Worm (Caenorhabditis elegans) whole organism, L4 larva: Measurements from ENCODE around the gene Y39G8C.2.

Experiments
- F26F4.8 ChIP-seq: fragments of 200-800 bp; sonication (Bioruptor generic); conservative IDR thresholded peaks from 2 replicates; pipeline ENCODE4 v1.3.6; 2022; ENCODE audit warnings: missing genetic modification characterization, missing compliant biosample characterization
- F44E2.7 ChIP-seq: fragments of 200-800 bp; sonication (Bioruptor generic); IDR thresholded peaks from 2 replicates; pipeline ENCODE4 v2.1.2; 2022; ENCODE audit warnings: missing genetic modification characterization, missing compliant biosample characterization
- T26A8.4 ChIP-seq: fragments of 200-800 bp; sonication (Bioruptor generic); IDR thresholded peaks from 2 replicates; pipeline ENCODE4 v1.3.6; 2022; ENCODE audit warnings: missing genetic modification characterization, missing compliant biosample characterization
- ceh-20 ChIP-seq: fragments of 200-800 bp; sonication (Bioruptor generic); IDR thresholded peaks from 2 replicates; pipeline ENCODE4 v1.3.6; 2022; ENCODE audit warnings: missing genetic modification reagents, missing genetic modification characterization, missing compliant biosample characterization
- ceh-62 ChIP-seq: sonication (generic microtip); optimal IDR thresholded peaks from 2 replicates; lab custom pipeline; 2017; ENCODE audit warnings: missing biosample characterization, missing genetic modification characterization
- ctbp-1 ChIP-seq: fragments of 200-800 bp; sonication (Bioruptor generic); IDR thresholded peaks from 2 replicates; pipeline ENCODE4 v1.3.6; 2022; ENCODE audit warnings: missing genetic modification reagents, missing genetic modification characterization, missing compliant biosample characterization
- daf-8 ChIP-seq: fragments of 200-800 bp; sonication (Bioruptor generic); IDR thresholded peaks from 2 replicates; pipeline ENCODE4 v1.3.6; 2022; ENCODE audit warnings: missing genetic modification characterization, missing compliant biosample characterization
- dmd-9 ChIP-seq: fragments of 200-800 bp; sonication (Bioruptor generic); IDR thresholded peaks from 2 replicates; pipeline ENCODE4 v1.3.6; 2022; ENCODE audit warnings: missing genetic modification reagents, missing genetic modification characterization, missing compliant biosample characterization
- duxl-1 ChIP-seq: sonication (generic microtip); optimal IDR thresholded peaks from 2 replicates; lab custom pipeline; 2016; ENCODE audit warnings: mild to moderate bottlenecking, missing genetic modification characterization, moderate library complexity, missing compliant biosample characterization; ENCODE audit not compliant: poor library complexity
- egl-43 ChIP-seq: fragments of 200-800 bp; sonication (Bioruptor generic); IDR thresholded peaks from 2 replicates; pipeline ENCODE4 v1.3.6; 2022; ENCODE audit warnings: missing genetic modification reagents, missing genetic modification characterization, missing compliant biosample characterization
- hlh-11 ChIP-seq: fragments of 200-800 bp; sonication (Bioruptor generic); optimal IDR thresholded peaks from 2 replicates; lab custom pipeline; 2018; ENCODE audit warnings: mild to moderate bottlenecking, missing genetic modification characterization, missing compliant biosample characterization
- hlh-30 ChIP-seq: sonication (generic microtip); optimal IDR thresholded peaks from 2 replicates; lab custom pipeline; 2017; ENCODE audit warnings: antibody characterized with exemption, mild to moderate bottlenecking, missing genetic modification characterization, missing compliant biosample characterization; ENCODE audit not compliant: insufficient read depth
- jun-1 ChIP-seq: fragments of 150-350 bp; optimal IDR thresholded peaks from 2 replicates; lab custom pipeline; 2014; ENCODE audit warnings: missing biosample characterization, missing genetic modification reagents, missing genetic modification characterization
- lin-13 ChIP-seq: fragments of 150-350 bp; optimal IDR thresholded peaks from 2 replicates; lab custom pipeline; 2014; ENCODE audit warnings: missing biosample characterization, missing genetic modification reagents, missing genetic modification characterization
- lin-38 ChIP-seq: fragments of 200-800 bp; sonication (Bioruptor generic); IDR thresholded peaks from 2 replicates; pipeline ENCODE4 v1.3.6; 2022; ENCODE audit warnings: missing genetic modification reagents, missing genetic modification characterization, missing compliant biosample characterization
- madf-9 ChIP-seq: fragments of 200-800 bp; sonication (Bioruptor generic); conservative IDR thresholded peaks from 2 replicates; pipeline ENCODE4 v1.3.6; 2022; ENCODE audit warnings: missing genetic modification reagents, missing genetic modification characterization, missing compliant biosample characterization
- mep-1 ChIP-seq: fragments of 150-350 bp; sonication (generic microtip); optimal IDR thresholded peaks from 3 replicates; lab custom pipeline; 2014; ENCODE audit warnings: missing biosample characterization, missing genetic modification characterization
- mxl-2 ChIP-seq: fragments of 200-800 bp; sonication (Bioruptor generic); conservative IDR thresholded peaks from 2 replicates; pipeline ENCODE4 v1.3.6; 2022; ENCODE audit warnings: missing genetic modification reagents, missing genetic modification characterization, missing compliant biosample characterization
- mxl-3 ChIP-seq: fragments of 200-800 bp; sonication (Bioruptor generic); optimal IDR thresholded peaks from 2 replicates; lab custom pipeline; 2018; ENCODE audit warnings: mild to moderate bottlenecking, missing genetic modification characterization, missing compliant biosample characterization
- nhr-10 ChIP-seq: fragments of 150-350 bp; optimal IDR thresholded peaks from 2 replicates; lab custom pipeline; 2014; ENCODE audit warnings: missing biosample characterization, missing genetic modification characterization
- nhr-11 ChIP-seq: fragments of 150-350 bp; optimal IDR thresholded peaks from 2 replicates; lab custom pipeline; 2014; ENCODE audit warnings: missing biosample characterization, missing genetic modification characterization
- nhr-111 ChIP-seq: fragments of 200-800 bp; sonication (Bioruptor generic); optimal IDR thresholded peaks from 2 replicates; lab custom pipeline; 2018; ENCODE audit warnings: mild to moderate bottlenecking, missing genetic modification characterization, missing compliant biosample characterization
- nhr-25 ChIP-seq: sonication (generic microtip); optimal IDR thresholded peaks from 2 replicates; lab custom pipeline; 2017; ENCODE audit warnings: missing genetic modification characterization, mild to moderate bottlenecking, missing compliant biosample characterization, antibody characterized with exemption, moderate library complexity, borderline replicate concordance; ENCODE audit not compliant: insufficient read depth
- nhr-41 ChIP-seq: fragments of 200-800 bp; sonication (Bioruptor generic); IDR thresholded peaks from 2 replicates; pipeline ENCODE4 v1.3.6; 2022; ENCODE audit warnings: missing genetic modification reagents, missing genetic modification characterization, missing compliant biosample characterization
- nhr-42 ChIP-seq: fragments of 200-800 bp; sonication (Bioruptor generic); IDR thresholded peaks from 2 replicates; pipeline ENCODE4 v1.3.6; 2022; ENCODE audit warnings: missing genetic modification characterization, missing compliant biosample characterization
- nhr-77 ChIP-seq: fragments of 150-350 bp; optimal IDR thresholded peaks from 2 replicates; lab custom pipeline; 2014; ENCODE audit warnings: missing biosample characterization, missing genetic modification characterization
- pha-4 ChIP-seq, 2 experiments: fragments of 150-350 bp in 1 of 2; fragments of 200-800 bp in 1 of 2; sonication (Bioruptor generic) in 1 of 2; IDR thresholded peaks in 1 of 2; optimal IDR thresholded peaks in 1 of 2; 2 replicates each; pipeline versions ENCODE4 v1.3.6 to Lab custom; 2014 to 2022; ENCODE audit warnings: missing genetic modification characterization in 2 of 2, missing genetic modification reagents in 2 of 2, missing biosample characterization in 1 of 2, missing compliant biosample characterization in 1 of 2
- rbr-2 ChIP-seq: sonication (generic microtip); optimal IDR thresholded peaks from 2 replicates; lab custom pipeline; 2016; ENCODE audit warnings: missing genotype, missing genetic modification characterization, missing compliant biosample characterization
- set-16 ChIP-seq: fragments of 200-800 bp; sonication (Bioruptor generic); IDR thresholded peaks from 2 replicates; pipeline ENCODE4 v1.3.6; 2022; ENCODE audit warnings: missing genetic modification reagents, missing genetic modification characterization, missing compliant biosample characterization
- skn-1 ChIP-seq: fragments of 150-350 bp; optimal IDR thresholded peaks from 2 replicates; lab custom pipeline; 2014; ENCODE audit warnings: missing biosample characterization, missing genetic modification characterization
- snpc-1.2 ChIP-seq: fragments of 200-800 bp; sonication (Bioruptor generic); IDR thresholded peaks from 2 replicates; pipeline ENCODE4 v1.3.6; 2022; ENCODE audit warnings: missing genetic modification reagents, missing genetic modification characterization, missing compliant biosample characterization
- unc-130 ChIP-seq: sonication (generic microtip); optimal IDR thresholded peaks from 2 replicates; lab custom pipeline; 2016; ENCODE audit warnings: missing genetic modification reagents, missing genetic modification characterization, missing compliant biosample characterization
- unc-39 ChIP-seq: sonication (generic microtip); optimal IDR thresholded peaks from 2 replicates; lab custom pipeline; 2017; ENCODE audit warnings: missing biosample characterization, missing genetic modification characterization
- zfp-3 ChIP-seq: fragments of 200-800 bp; sonication (Bioruptor generic); conservative IDR thresholded peaks from 2 replicates; pipeline ENCODE4 v1.3.6; 2022; ENCODE audit warnings: missing genetic modification reagents, missing genetic modification characterization, missing compliant biosample characterization
- zip-11 ChIP-seq: fragments of 200-800 bp; sonication (Bioruptor generic); IDR thresholded peaks from 2 replicates; pipeline ENCODE4 v1.3.6; 2022; ENCODE audit warnings: missing genetic modification characterization, missing compliant biosample characterization

Gene Y39G8C.2

DNA sequence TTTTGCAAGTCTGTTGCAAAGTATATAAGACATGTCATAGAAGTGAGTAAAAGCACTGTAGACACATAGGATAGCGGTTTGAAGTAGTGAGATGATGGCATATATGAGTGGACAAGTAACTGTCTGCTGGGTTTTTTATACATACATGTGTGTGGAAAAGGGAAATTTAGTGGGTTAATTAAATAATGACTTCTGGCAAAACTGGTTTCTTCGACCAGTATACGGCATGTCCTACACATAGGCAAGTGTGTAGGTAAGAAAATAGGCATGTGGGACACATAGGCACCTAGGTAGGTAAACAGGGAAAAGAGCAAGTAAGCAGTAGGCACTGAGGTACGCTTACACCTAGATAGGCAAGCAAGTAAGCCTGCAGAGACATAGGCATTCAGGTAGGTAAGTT lies 2.8 kb downstream of the Y39G8C.2 start, which contains the start of gene col-87:
col-87 (minus strand) TSS at position 101 of the 400 bp plus-strand sequence.
- TF ChIP-seq nhr-11 (tag; lab: Kevin White, UChicago) (no peak), F26F4.8 (GFP tag; lab: Robert Waterston, UW) (0 out of 2 replicates have a peak, but pooled peaks have one; percentile 51)
- TF ChIP-seq, all 104 proteins: peak for 1

DNA sequence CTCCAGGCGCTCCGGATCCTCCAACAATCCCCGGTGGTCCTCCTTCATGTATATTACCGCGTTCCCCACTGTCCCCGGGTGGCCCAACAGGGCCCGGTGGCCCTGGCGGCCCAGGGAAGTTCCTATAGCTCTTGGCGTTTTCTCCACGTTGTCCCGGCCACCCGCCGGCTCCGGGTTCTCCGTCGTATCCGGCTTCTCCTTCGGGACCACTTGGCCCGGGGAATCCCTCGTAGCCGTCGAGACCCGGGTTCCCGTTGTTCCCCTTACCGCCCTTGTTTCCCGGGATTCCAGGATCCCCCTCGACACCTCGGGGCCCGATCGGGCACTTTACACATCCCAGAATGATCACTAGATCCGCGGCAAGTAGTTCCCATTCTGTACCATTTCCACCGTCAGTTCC lies 6.2 kb downstream of the Y39G8C.2 start:
- no peak for TF ChIP-seq nhr-25 (tag; lab: Kevin White, UChicago)
- no peak for TF ChIP-seq dmd-9 (GFP tag; lab: Robert Waterston, UW)
- TF ChIP-seq unc-130 = no peak
- TF ChIP-seq zfp-3 (GFP tag; lab: Robert Waterston, UW) = no peak
- TF ChIP-seq mxl-3 (GFP tag; lab: Kevin White, UChicago) = no peak
- 0 out of 2 replicates have a peak, but pooled peaks have one; percentile 25 for TF ChIP-seq egl-43 (GFP tag; lab: Robert Waterston, UW)
- TF ChIP-seq nhr-77 (tag; lab: Kevin White, UChicago) = no peak
- TF ChIP-seq hlh-11 (tag; lab: Kevin White, UChicago) = no peak
- no peak for TF ChIP-seq ceh-62 (tag; lab: Kevin White, UChicago)
- peak; percentile 96 for TF ChIP-seq set-16 (GFP tag; lab: Robert Waterston, UW)

- TF ChIP-seq set-16 (GFP tag; lab: Robert Waterston, UW) (peak; percentile 77), duxl-1 (tag; lab: Kevin White, UChicago) (no peak), jun-1 (tag; lab: Kevin White, UChicago) (no peak), unc-39 (tag; lab: Kevin White, UChicago) (no peak), lin-13 (GFP tag; lab: Kevin White, UChicago) (no peak), mxl-2 (GFP tag; lab: Robert Waterston, UW) (no peak), madf-9 (GFP tag; lab: Robert Waterston, UW) (no peak), mep-1 (tag; lab: Kevin White, UChicago) (no peak), T26A8.4 (GFP tag; lab: Robert Waterston, UW) (no peak), hlh-30 (no peak), egl-43 (GFP tag; lab: Robert Waterston, UW) (0 out of 2 replicates have a peak, but pooled peaks have one; percentile 7), nhr-111 (GFP tag; lab: Kevin White, UChicago) (no peak), ceh-20 (GFP tag; lab: Robert Waterston, UW) (no peak), dmd-9 (GFP tag; lab: Robert Waterston, UW) (no peak), zip-11 (GFP tag; lab: Robert Waterston, UW) (no peak), nhr-10 (no peak), nhr-42 (GFP tag; lab: Robert Waterston, UW) (peak; percentile 36; the same call in 1 of the 2 replicates), F44E2.7 (GFP tag; lab: Robert Waterston, UW) (no peak), rbr-2 (no peak), lin-38 (GFP tag; lab: Robert Waterston, UW) (no peak), daf-8 (GFP tag; lab: Robert Waterston, UW) (no peak), ctbp-1 (GFP tag; lab: Robert Waterston, UW) (no peak), skn-1 (no peak), snpc-1.2 (GFP tag; lab: Robert Waterston, UW) (no peak), pha-4 (GFP tag; IDR thresholded peaks at IDR 0.05; lab: Robert Waterston, UW) (no peak), pha-4 (tag; optimal IDR thresholded peaks at IDR 0.05; lab: Kevin White, UChicago) (no peak), nhr-41 (GFP tag; lab: Robert Waterston, UW) (peak; percentile 27; the same call in 1 of the 2 replicates), zfp-3 (GFP tag; lab: Robert Waterston, UW) (no peak)
Observed at ce11 chrII:14089796-14090372, 7.5 kb downstream of the Y39G8C.2 start.
